Fruit fly (Drosophila melanogaster): ENCODE results near the gene Oseg5.
A peak's percentile ranks its signal among the peaks of the same experiment; 100 is the strongest.

Oseg5 gene

DNA sequence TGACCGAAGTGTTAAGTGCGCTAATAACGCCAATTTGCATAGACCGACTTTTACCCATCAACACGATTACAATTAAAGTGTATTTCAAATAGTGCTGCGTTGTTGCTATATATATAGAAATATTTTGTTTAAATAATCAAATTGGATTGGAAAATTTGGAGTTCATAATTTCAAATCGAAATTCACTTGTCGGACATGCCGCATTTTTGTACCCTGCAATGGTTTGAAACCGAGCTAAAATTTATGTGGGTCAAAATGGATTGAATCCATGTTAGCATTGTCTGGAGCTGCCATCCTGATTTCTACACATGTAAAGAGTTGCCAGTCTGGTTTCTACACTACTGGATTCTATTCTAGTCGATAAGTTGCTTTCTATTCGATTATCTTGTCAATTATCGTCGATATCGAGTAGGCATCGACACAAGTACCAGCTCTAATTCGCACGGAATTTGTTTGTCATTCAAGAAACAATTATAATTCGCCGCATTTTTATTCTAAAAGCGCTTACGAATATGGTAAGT, 48.3 kb downstream of the Oseg5 start, which contains the start of gene Pomp (continued):
- TF ChIP-seq D (optimal IDR thresholded peaks at IDR 0.05) (no peak), D (GFP tag; optimal IDR thresholded peaks at IDR 0.05) (peak; percentile 73), CG32772 (GFP tag; IDR thresholded peaks at IDR 0.05) (peak; percentile 76), lab (GFP tag; optimal IDR thresholded peaks at IDR 0.05) (peak; percentile 93), CG7987 (GFP tag; optimal IDR thresholded peaks at IDR 0.05) (peak; percentile 80), CG5953 (GFP tag; IDR thresholded peaks at IDR 0.05) (peak; percentile 74), Hmx (GFP tag; optimal IDR thresholded peaks at IDR 0.05) (no peak), tin (GFP tag; optimal IDR thresholded peaks at IDR 0.05) (peak; percentile 83), fru (optimal IDR thresholded peaks at IDR 0.05) (no peak), Hr39 (optimal IDR thresholded peaks at IDR 0.05) (no peak), hkb (optimal IDR thresholded peaks at IDR 0.05) (no peak), hkb (GFP tag; IDR thresholded peaks at IDR 0.05) (peak; percentile 88), CG31441 (GFP tag; IDR thresholded peaks at IDR 0.05) (peak; percentile 93), Dref (GFP tag; IDR thresholded peaks at IDR 0.05) (peak; percentile 95), CG11695 (GFP tag; IDR thresholded peaks at IDR 0.05) (peak; percentile 88), sc (optimal IDR thresholded peaks at IDR 0.05) (no peak), sc (GFP tag; optimal IDR thresholded peaks at IDR 0.05) (peak; percentile 35), psq (GFP tag; optimal IDR thresholded peaks at IDR 0.05) (peak; percentile 29), CG2116 (GFP tag; optimal IDR thresholded peaks at IDR 0.05) (peak; percentile 79), eve (GFP tag; optimal IDR thresholded peaks at IDR 0.05) (no peak), Lpt (GFP tag; optimal IDR thresholded peaks at IDR 0.05) (no peak), ranshi (GFP tag; IDR thresholded peaks at IDR 0.05) (peak; percentile 85), mirr (GFP tag; optimal IDR thresholded peaks at IDR 0.05) (peak; percentile 25), CG8281 (tag; optimal IDR thresholded peaks at IDR 0.05) (peak; percentile 44), klu (GFP tag; IDR thresholded peaks at IDR 0.05) (peak; percentile 80; the same call in 1 of the 2 replicates), fd64A (GFP tag; optimal IDR thresholded peaks at IDR 0.05) (peak; percentile 48), odd (GFP tag; optimal IDR thresholded peaks at IDR 0.05) (peak; percentile 3), cg (GFP tag; optimal IDR thresholded peaks at IDR 0.05) (no peak), twi (tag; optimal IDR thresholded peaks at IDR 0.05) (peak; percentile 35), Mes4 (GFP tag; optimal IDR thresholded peaks at IDR 0.05) (peak; percentile 29), CG6254 (GFP tag; optimal IDR thresholded peaks at IDR 0.05) (peak; percentile 68), jing (GFP tag; optimal IDR thresholded peaks at IDR 0.05) (no peak), GATAe (GFP tag; conservative IDR thresholded peaks at IDR 0.05) (peak; percentile 42; the same call in 1 of the 2 replicates), ind (GFP tag; optimal IDR thresholded peaks at IDR 0.05) (peak; percentile 91), CG12299 (tag; optimal IDR thresholded peaks at IDR 0.05) (no peak), Sry-δ (GFP tag; optimal IDR thresholded peaks at IDR 0.05) (peak; percentile 93), cas (GFP tag; IDR thresholded peaks at IDR 0.05) (0 out of 2 replicates have a peak, but pooled peaks have one; percentile 52), CG12219 (GFP tag; optimal IDR thresholded peaks at IDR 0.05) (peak; percentile 79), usp (GFP tag; optimal IDR thresholded peaks at IDR 0.05) (no peak), ro (GFP tag; IDR thresholded peaks at IDR 0.05) (peak; percentile 66), grau (tag; optimal IDR thresholded peaks at IDR 0.05) (peak; percentile 81), CG10147 (GFP tag; optimal IDR thresholded peaks at IDR 0.05) (peak; percentile 77), Ets65A (GFP tag) (peak; percentile 95), CG10462 (GFP tag; optimal IDR thresholded peaks at IDR 0.05) (peak; percentile 79), CG14441 (GFP tag; IDR thresholded peaks at IDR 0.05) (peak; percentile 91), CG10267 (tag; optimal IDR thresholded peaks at IDR 0.05) (peak; percentile 86), crc (GFP tag; optimal IDR thresholded peaks at IDR 0.05) (peak; percentile 39), CG12744 (GFP tag; optimal IDR thresholded peaks at IDR 0.05) (no peak), CG1233 (GFP tag; optimal IDR thresholded peaks at IDR 0.05) (peak; percentile 85), C15 (GFP tag; IDR thresholded peaks at IDR 0.05) (peak; percentile 80; the same call in 1 of the 3 replicates), ase (GFP tag; IDR thresholded peaks at IDR 0.05) (peak; percentile 86), CG2202 (tag; optimal IDR thresholded peaks at IDR 0.05) (peak; percentile 61), CG34376 (GFP tag; optimal IDR thresholded peaks at IDR 0.05) (peak; percentile 29)

All from whole organism, embryonic.